Worm (Caenorhabditis elegans): ENCODE measurements around the gene C14C11.1.
A peak's percentile ranks its signal among the peaks of the same experiment; 100 is the strongest.

C14C11.1 gene

ce11 chrV:5668968-5669367 lies 5.6 kb downstream of the C14C11.1 start:
- no peak for TF ChIP-seq snu-23 (GFP tag; optimal IDR thresholded peaks at IDR 0.05)
- no peak for TF ChIP-seq efl-1 (optimal IDR thresholded peaks at IDR 0.05)
- no peak for TF ChIP-seq efl-1 (GFP tag; optimal IDR thresholded peaks at IDR 0.05 in 1 of 2)
- no peak for TF ChIP-seq ces-1 (GFP tag; optimal IDR thresholded peaks at IDR 0.05)
- TF ChIP-seq ceh-88 (GFP tag; IDR thresholded peaks at IDR 0.05), result no peak
- no peak for TF ChIP-seq xbp-1 (tag; optimal IDR thresholded peaks at IDR 0.05)
- no peak for TF ChIP-seq nhr-71 (tag; optimal IDR thresholded peaks at IDR 0.05)
- no peak for TF ChIP-seq aha-1 (tag; optimal IDR thresholded peaks at IDR 0.05)
- TF ChIP-seq nhr-11 (tag; optimal IDR thresholded peaks at IDR 0.05), result no peak
- no peak for TF ChIP-seq hlh-4 (tag; optimal IDR thresholded peaks at IDR 0.05)
- TF ChIP-seq nhr-28 (tag; optimal IDR thresholded peaks at IDR 0.05), result no peak
- TF ChIP-seq zip-4 (GFP tag; optimal IDR thresholded peaks at IDR 0.05), result no peak

- no peak for TF ChIP-seq snu-23 (GFP tag; optimal IDR thresholded peaks at IDR 0.05)
- no peak for TF ChIP-seq efl-1 (optimal IDR thresholded peaks at IDR 0.05)
- peak in 1 of 2 experiments; percentile 91 for TF ChIP-seq efl-1 (GFP tag; optimal IDR thresholded peaks at IDR 0.05 in 1 of 2)
- no peak for TF ChIP-seq ces-1 (GFP tag; optimal IDR thresholded peaks at IDR 0.05)
These were observed 8.9 kb downstream of the C14C11.1 start for ce11 chrV:5672270-5672669.

- TF ChIP-seq nhr-85 (tag), result peak; percentile 8
- no peak for TF ChIP-seq sup-37 (GFP tag; optimal IDR thresholded peaks at IDR 0.05)
These were observed 12.6 kb downstream of the C14C11.1 start, which contains the start of gene pqn-13 for ce11 chrV:5676011-5676410. Gene pqn-13 (minus strand): TSS chrV:5676111.

ce11 chrV:5677947-5678346 lies 14.5 kb downstream of the C14C11.1 start:
- TF ChIP-seq efl-1 (optimal IDR thresholded peaks at IDR 0.05) (no peak), efl-1 (GFP tag; optimal IDR thresholded peaks at IDR 0.05 in 1 of 2) (peak in 1 of 2 experiments; percentile 68), pax-3 (tag; optimal IDR thresholded peaks at IDR 0.05) (no peak)

- TF ChIP-seq grh-1 (GFP tag; IDR thresholded peaks at IDR 0.05) (no peak), sptf-1 (tag; optimal IDR thresholded peaks at IDR 0.05) (no peak), efl-1 (optimal IDR thresholded peaks at IDR 0.05) (no peak), efl-1 (GFP tag; optimal IDR thresholded peaks at IDR 0.05 in 1 of 2) (peak in 1 of 2 experiments; percentile 72), unc-98 (GFP tag; IDR thresholded peaks at IDR 0.05) (no peak)
These were observed 19.1 kb downstream of the C14C11.1 start, which contains the start of gene prp-39 for ce11 chrV:5682530-5682929. Gene prp-39 (minus strand): TSS chrV:5682630.

- no peak for TF ChIP-seq nhr-76 (tag; optimal IDR thresholded peaks at IDR 0.05)
- peak; percentile 85 for TF ChIP-seq nhr-90 (tag; optimal IDR thresholded peaks at IDR 0.05; ENCODE audit: poor library complexity)
- TF ChIP-seq lin-39 (tag; optimal IDR thresholded peaks at IDR 0.05), result peak; percentile 84
- TF ChIP-seq nhr-85 (tag), result peak; percentile 94
- TF ChIP-seq ces-1 (GFP tag; optimal IDR thresholded peaks at IDR 0.05), result no peak
- peak; percentile 21 for TF ChIP-seq zag-1 (tag; optimal IDR thresholded peaks at IDR 0.05)
- TF ChIP-seq ztf-4 (tag; optimal IDR thresholded peaks at IDR 0.05), result peak; percentile 46
- TF ChIP-seq ceh-82 (tag; optimal IDR thresholded peaks at IDR 0.05), result peak; percentile 87 to 94 (median 92)
- TF ChIP-seq tlp-1 (tag; optimal IDR thresholded peaks at IDR 0.05), result no peak
- peak in 4 of 6 experiments; percentile 20 to 89 (median 75) for TF ChIP-seq elt-3 (tag; optimal IDR thresholded peaks at IDR 0.05)
- peak; percentile 90 for TF ChIP-seq nhr-19 (GFP tag; conservative IDR thresholded peaks at IDR 0.05)
- TF ChIP-seq zip-4 (GFP tag; optimal IDR thresholded peaks at IDR 0.05), result peak; percentile 74
- peak; percentile 90 for TF ChIP-seq C16A3.4 (tag; optimal IDR thresholded peaks at IDR 0.05)
- peak; percentile 71 for TF ChIP-seq hpl-2 (GFP tag; optimal IDR thresholded peaks at IDR 0.05)
- TF ChIP-seq nhr-11 (tag; optimal IDR thresholded peaks at IDR 0.05), result peak; percentile 84
- no peak for TF ChIP-seq nhr-84 (tag; optimal IDR thresholded peaks at IDR 0.05)
- peak; percentile 93 for TF ChIP-seq lin-14 (GFP tag; optimal IDR thresholded peaks at IDR 0.05)
- TF ChIP-seq jun-1 (tag; optimal IDR thresholded peaks at IDR 0.05), result peak; percentile 91
- TF ChIP-seq unc-30 (tag; optimal IDR thresholded peaks at IDR 0.05), result no peak
- peak; percentile 89 for TF ChIP-seq aly-2 (tag; optimal IDR thresholded peaks at IDR 0.05)
- TF ChIP-seq F16B12.6 (tag; optimal IDR thresholded peaks at IDR 0.05), result peak; percentile 68
- peak; percentile 82 for TF ChIP-seq pax-3 (tag; optimal IDR thresholded peaks at IDR 0.05)
- TF ChIP-seq alr-1 (tag; optimal IDR thresholded peaks at IDR 0.05; ENCODE audit: borderline replicate concordance), result no peak
- peak; percentile 92 for TF ChIP-seq lin-15B (tag; optimal IDR thresholded peaks at IDR 0.05)
- TF ChIP-seq nhr-12 (tag; optimal IDR thresholded peaks at IDR 0.05), result no peak
- TF ChIP-seq nhr-77 (tag; optimal IDR thresholded peaks at IDR 0.05), result peak; percentile 91
- peak; percentile 93 to 95 for TF ChIP-seq lsy-2 (tag; optimal IDR thresholded peaks at IDR 0.05)
- peak in 1 of 2 experiments; percentile 28 for TF ChIP-seq egl-27 (tag; optimal IDR thresholded peaks at IDR 0.05)
- peak; percentile 89 for TF ChIP-seq isw-1 (GFP tag; IDR thresholded peaks at IDR 0.05)
- TF ChIP-seq nhr-47 (tag; optimal IDR thresholded peaks at IDR 0.05), result peak; percentile 94
These were observed 21.1 kb downstream of the C14C11.1 start, which contains the start of the genes hmgs-1 and F25B4.4 for ce11 chrV:5684534-5684933. Gene hmgs-1 (minus strand): TSS chrV:5684589. Gene F25B4.4 (plus strand): TSS chrV:5684873.

All from whole organism, L1 larva.